Worm (Caenorhabditis elegans): ENCODE data around the gene spp-19.
"Not testable (repeated sequence)": the region's sequence is repeated elsewhere in the genome, so short reads cannot be mapped to it uniquely, and the experiment has no call there.

The spp-19 gene

ce11 chrV:6593700-6594244 lies 32.3 kb upstream of the spp-19 start, which contains the start of gene hcp-1 (continued):
- TF ChIP-seq ces-1 (GFP tag; optimal IDR thresholded peaks at IDR 0.05) (no peak), nhr-77 (tag; optimal IDR thresholded peaks at IDR 0.05) (no peak), ama-1 (optimal IDR thresholded peaks at IDR 0.05) (no peak), nhr-76 (tag; optimal IDR thresholded peaks at IDR 0.05) (no peak), unc-98 (GFP tag; IDR thresholded peaks at IDR 0.05) (no peak)

ce11 chrV:6590283-6590682 lies 28.8 kb upstream of the spp-19 start, which contains the start of gene ZK1055.2:
Gene ZK1055.2 (plus strand): TSS chrV:6590583.
- TF ChIP-seq ceh-63 (GFP tag; optimal IDR thresholded peaks at IDR 0.05) = no peak
- TF ChIP-seq alr-1 (tag; optimal IDR thresholded peaks at IDR 0.05; ENCODE audit: borderline replicate concordance) = no peak
- TF ChIP-seq pag-3 (tag; optimal IDR thresholded peaks at IDR 0.05; ENCODE audit: borderline replicate concordance, insufficient read depth) = no peak
- TF ChIP-seq snpc-4 (tag; optimal IDR thresholded peaks at IDR 0.05) = no peak
- no peak for TF ChIP-seq isw-1 (GFP tag; IDR thresholded peaks at IDR 0.05)
- TF ChIP-seq lsy-2 (tag; optimal IDR thresholded peaks at IDR 0.05) = no peak

DNA sequence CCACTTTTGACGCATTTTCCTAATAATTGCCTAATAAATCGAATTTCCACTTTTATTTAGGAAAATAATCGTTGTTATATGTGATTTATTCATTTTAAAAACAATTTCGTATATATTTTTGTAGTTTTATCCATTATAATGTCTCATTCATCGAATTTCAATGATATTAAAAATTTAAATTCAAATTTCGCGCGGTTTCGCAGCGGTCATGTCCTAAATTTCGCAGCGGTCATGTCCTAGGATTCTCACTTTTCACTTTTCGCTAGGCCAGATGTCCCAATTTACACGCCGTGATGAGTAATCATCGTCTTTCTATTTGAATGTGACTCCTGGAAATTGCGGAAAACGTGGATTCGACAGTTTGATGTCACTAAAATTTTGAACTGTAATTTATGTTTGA lies 20.3 kb upstream of the spp-19 start, which contains the start of gene ZK1055.4:
TSS of gene ZK1055.4 (plus strand) at position 301 of the 400 bp plus-strand sequence.
- TF ChIP-seq blmp-1 (tag; optimal IDR thresholded peaks at IDR 0.05) (peak; percentile 44), dpl-1 (GFP tag; optimal IDR thresholded peaks at IDR 0.05) (peak in 1 of 3 experiments; percentile 4), efl-1 (GFP tag; optimal IDR thresholded peaks at IDR 0.05 in 1 of 2) (peak in 1 of 2 experiments; percentile 17)
- TF ChIP-seq efl-1 (optimal IDR thresholded peaks at IDR 0.05) = not testable (repeated sequence)

DNA sequence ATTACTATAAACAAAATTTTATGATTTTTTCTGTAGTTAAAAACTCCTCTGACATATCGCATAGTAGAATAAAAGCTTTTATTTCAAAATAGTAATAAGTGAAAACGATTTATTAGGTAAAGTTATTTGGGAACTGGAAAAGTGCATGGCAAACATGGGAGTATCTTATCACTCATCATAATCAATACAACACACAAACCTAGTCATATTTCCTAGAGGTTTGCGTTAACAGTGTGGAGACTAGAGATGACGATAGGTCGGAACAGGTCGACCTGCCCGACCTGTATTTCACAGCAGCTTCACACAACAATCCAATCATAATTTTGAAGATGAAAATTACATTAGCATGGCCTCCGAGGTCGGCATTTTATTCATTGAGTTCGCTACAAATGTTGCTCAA lies 18.5 kb upstream of the spp-19 start, which contains the start of gene EGAP9.3:
TSS of gene EGAP9.3 (minus strand) at position 131 of the 400 bp plus-strand sequence.
- no peak for TF ChIP-seq pqm-1 (tag; optimal IDR thresholded peaks at IDR 0.05)
- no peak for TF ChIP-seq nhr-90 (tag; optimal IDR thresholded peaks at IDR 0.05; ENCODE audit: poor library complexity)
- no peak for TF ChIP-seq mdl-1 (tag; optimal IDR thresholded peaks at IDR 0.05)
- TF ChIP-seq unc-30 (tag; optimal IDR thresholded peaks at IDR 0.05) = no peak

- TF ChIP-seq snpc-4 (tag; optimal IDR thresholded peaks at IDR 0.05) (no peak), ceh-90 (tag; optimal IDR thresholded peaks at IDR 0.05) (no peak), grh-1 (GFP tag; IDR thresholded peaks at IDR 0.05) (no peak), fos-1 (tag; optimal IDR thresholded peaks at IDR 0.05) (no peak), zag-1 (tag; optimal IDR thresholded peaks at IDR 0.05) (no peak), C16A3.4 (tag; optimal IDR thresholded peaks at IDR 0.05) (no peak), unc-62 (GFP tag; optimal IDR thresholded peaks at IDR 0.05) (no peak), nhr-90 (tag; optimal IDR thresholded peaks at IDR 0.05; ENCODE audit: poor library complexity) (no peak), lin-15B (tag; optimal IDR thresholded peaks at IDR 0.05) (no peak), nhr-76 (tag; optimal IDR thresholded peaks at IDR 0.05) (no peak), pqm-1 (tag; optimal IDR thresholded peaks at IDR 0.05) (no peak), nhr-237 (tag; optimal IDR thresholded peaks at IDR 0.05) (no peak), unc-86 (tag; optimal IDR thresholded peaks at IDR 0.05) (no peak), lin-35 (GFP tag; optimal IDR thresholded peaks at IDR 0.05) (no peak)
These were observed 15.1 kb upstream of the spp-19 start, which contains the start of gene EGAP9.4 for ce11 chrV:6576567-6576966. Gene EGAP9.4 (plus strand): TSS chrV:6576867.

ce11 chrV:6575406-6576130 lies 14.1 kb upstream of the spp-19 start, which contains the start of gene fut-2:
Gene fut-2 (minus strand): TSS chrV:6575890.
- TF ChIP-seq elt-2 (tag; optimal IDR thresholded peaks at IDR 0.05) (peak; percentile 85), alr-1 (tag; optimal IDR thresholded peaks at IDR 0.05; ENCODE audit: borderline replicate concordance) (no peak), lin-35 (GFP tag; optimal IDR thresholded peaks at IDR 0.05) (peak in 1 of 2 experiments; percentile 12), efl-1 (optimal IDR thresholded peaks at IDR 0.05) (no peak), efl-1 (GFP tag; optimal IDR thresholded peaks at IDR 0.05 in 1 of 2) (peak in 1 of 2 experiments; percentile 28)

Data from whole organism, L1 larva.